Fruit fly (Drosophila melanogaster) whole organism, embryonic: ENCODE data around the gene CG13670.

Experiments
- Asciz ChIP-seq: fragments of 200-800 bp; sonication (Bioruptor generic); optimal IDR thresholded peaks from 2 replicates; lab custom pipeline; 2017; ENCODE audit warnings: missing biosample characterization, mild to moderate bottlenecking, missing genetic modification characterization, missing genetic modification reagents
- Blimp-1 ChIP-seq: fragments of 200-800 bp; sonication (Bioruptor generic); optimal IDR thresholded peaks from 3 replicates; lab custom pipeline; 2018; ENCODE audit warnings: missing biosample characterization, missing genetic modification characterization, mild to moderate bottlenecking, moderate library complexity, missing genetic modification reagents
- Bteb2 ChIP-seq: fragments of 200-800 bp; sonication (Bioruptor generic); optimal IDR thresholded peaks from 2 replicates; lab custom pipeline; 2016; ENCODE audit warnings: missing biosample characterization, missing genetic modification characterization
- CG10267 ChIP-seq: fragments of 200-800 bp; sonication (Bioruptor generic); optimal IDR thresholded peaks from 2 replicates; lab custom pipeline; 2018; ENCODE audit warnings: missing biosample characterization, mild to moderate bottlenecking, missing genetic modification characterization, moderate library complexity
- CG10654 ChIP-seq: fragments of 200-800 bp; sonication (Bioruptor generic); optimal IDR thresholded peaks from 2 replicates; lab custom pipeline; 2016; ENCODE audit warnings: missing biosample characterization, missing genetic modification characterization
- CG12155 ChIP-seq: fragments of 200-800 bp; sonication (Bioruptor generic); optimal IDR thresholded peaks from 3 replicates; lab custom pipeline; 2016; ENCODE audit warnings: missing biosample characterization, missing genetic modification characterization
- CG12236 ChIP-seq: fragments of 200-800 bp; sonication (Bioruptor generic); optimal IDR thresholded peaks from 2 replicates; lab custom pipeline; 2016; ENCODE audit warnings: missing biosample characterization, missing genetic modification characterization
- CG12769 ChIP-seq: fragments of 200-800 bp; sonication (Bioruptor generic); optimal IDR thresholded peaks from 2 replicates; lab custom pipeline; 2019; ENCODE audit warnings: missing biosample characterization, mild to moderate bottlenecking, missing genetic modification characterization, moderate library complexity
- CG14860 ChIP-seq: fragments of 200-800 bp; sonication (Bioruptor generic); IDR thresholded peaks from 3 replicates; pipeline ENCODE4 v1.3.6; 2022; ENCODE audit warnings: missing biosample characterization, missing genetic modification characterization; ENCODE audit not compliant: partially characterized antibody
- CG1529 ChIP-seq: fragments of 200-800 bp; sonication (Bioruptor generic); optimal IDR thresholded peaks from 3 replicates; lab custom pipeline; 2018; ENCODE audit warnings: missing biosample characterization, missing genetic modification characterization
- CG17328 ChIP-seq: fragments of 200-800 bp; sonication (Bioruptor generic); IDR thresholded peaks from 2 replicates; pipeline ENCODE4 v1.3.6; 2022; ENCODE audit warnings: missing biosample characterization, missing genetic modification characterization
- CG17829 ChIP-seq: fragments of 200-800 bp; optimal IDR thresholded peaks from 2 replicates; lab custom pipeline; 2019; ENCODE audit warnings: missing biosample characterization, mild to moderate bottlenecking, missing genetic modification characterization, moderate library complexity
- CG18619 ChIP-seq: fragments of 200-800 bp; sonication (Bioruptor generic); optimal IDR thresholded peaks from 3 replicates; lab custom pipeline; 2017; ENCODE audit warnings: missing biosample characterization, mild to moderate bottlenecking, missing genetic modification characterization
- CG2678 ChIP-seq: fragments of 200-800 bp; sonication (Bioruptor generic); optimal IDR thresholded peaks from 3 replicates; lab custom pipeline; 2019; ENCODE audit warnings: missing biosample characterization, mild to moderate bottlenecking, missing genetic modification characterization, moderate library complexity
- CG2875 ChIP-seq: fragments of 200-800 bp; sonication (Bioruptor generic); optimal IDR thresholded peaks from 2 replicates; lab custom pipeline; 2017; ENCODE audit warnings: missing biosample characterization, mild to moderate bottlenecking, missing genetic modification characterization, missing genetic modification reagents
- CG3281 ChIP-seq: fragments of 200-800 bp; sonication (Bioruptor generic); optimal IDR thresholded peaks from 3 replicates; lab custom pipeline; 2017; ENCODE audit warnings: missing biosample characterization, mild to moderate bottlenecking, missing genetic modification characterization
- CG42726 ChIP-seq: fragments of 200-800 bp; sonication (Bioruptor generic); IDR thresholded peaks from 2 replicates; pipeline ENCODE4 v1.3.6; 2022; ENCODE audit warnings: missing biosample characterization, missing genetic modification characterization; ENCODE audit not compliant: partially characterized antibody
- CG43689 ChIP-seq: fragments of 200-800 bp; sonication (Bioruptor generic); IDR thresholded peaks from 2 replicates; pipeline ENCODE4 v1.3.6; 2022; ENCODE audit warnings: missing biosample characterization, missing genetic modification characterization
- CG8924 ChIP-seq: fragments of 200-800 bp; optimal IDR thresholded peaks from 3 replicates; lab custom pipeline; 2019; ENCODE audit warnings: missing biosample characterization, mild to moderate bottlenecking, missing genetic modification characterization, moderate library complexity
- Doc2 ChIP-seq: fragments of 200-800 bp; sonication (Bioruptor generic); IDR thresholded peaks from 2 replicates; pipeline ENCODE4 v1.3.6; 2022; ENCODE audit warnings: missing biosample characterization, missing genetic modification characterization
- Dp ChIP-seq: fragments of 200-800 bp; sonication (Bioruptor generic); optimal IDR thresholded peaks from 2 replicates; lab custom pipeline; 2018; ENCODE audit warnings: missing biosample characterization, mild to moderate bottlenecking, missing genetic modification characterization, moderate library complexity
- Ets65A ChIP-seq: fragments of 200-800 bp; sonication (Bioruptor generic); peaks from one replicate; lab custom pipeline; 2016; ENCODE audit warnings: missing biosample characterization, missing genetic modification characterization
- H2.0 ChIP-seq: fragments of 200-800 bp; sonication (Bioruptor generic); IDR thresholded peaks from 2 replicates; pipeline ENCODE4 v1.3.6; 2022; ENCODE audit warnings: missing biosample characterization, missing genetic modification characterization
- Hmx ChIP-seq: fragments of 200-800 bp; sonication (Bioruptor generic); optimal IDR thresholded peaks from 2 replicates; lab custom pipeline; 2016; ENCODE audit warnings: missing biosample characterization, missing genetic modification characterization
- Hr3 ChIP-seq: fragments of 200-800 bp; sonication (Bioruptor generic); optimal IDR thresholded peaks from 3 replicates; lab custom pipeline; 2016; ENCODE audit warnings: missing biosample characterization, missing genetic modification characterization
- MTF-1 ChIP-seq: fragments of 200-800 bp; sonication (Bioruptor generic); optimal IDR thresholded peaks from 2 replicates; lab custom pipeline; 2018; ENCODE audit warnings: missing biosample characterization, mild to moderate bottlenecking, missing genetic modification characterization, borderline replicate concordance
- Med ChIP-seq: fragments of 200-800 bp; sonication (Bioruptor generic); peaks from one replicate; lab custom pipeline; 2016; ENCODE audit warnings: missing biosample characterization, missing genetic modification characterization, mild to moderate bottlenecking, inconsistent platforms, moderate library complexity
- Meics ChIP-seq: fragments of 200-800 bp; sonication (Bioruptor generic); optimal IDR thresholded peaks from 2 replicates; lab custom pipeline; 2017; ENCODE audit warnings: missing biosample characterization, mild to moderate bottlenecking, missing genetic modification characterization
- ac ChIP-seq: fragments of 200-800 bp; sonication (Bioruptor generic); optimal IDR thresholded peaks from 3 replicates; lab custom pipeline; 2017; ENCODE audit warnings: missing biosample characterization, mild to moderate bottlenecking, missing genetic modification characterization
- bcd ChIP-seq: fragments of 200-800 bp; sonication (Bioruptor generic); optimal IDR thresholded peaks from 2 replicates; lab custom pipeline; 2017; ENCODE audit warnings: missing biosample characterization, mild to moderate bottlenecking, missing genetic modification characterization
- bigmax ChIP-seq: fragments of 200-800 bp; sonication (Bioruptor generic); optimal IDR thresholded peaks from 2 replicates; lab custom pipeline; 2018; ENCODE audit warnings: missing biosample characterization, mild to moderate bottlenecking, missing genetic modification characterization
- btn ChIP-seq: fragments of 200-800 bp; sonication (Bioruptor generic); optimal IDR thresholded peaks from 2 replicates; lab custom pipeline; 2016; ENCODE audit warnings: missing biosample characterization, missing genetic modification characterization
- cad ChIP-seq: fragments of >200 bp; optimal IDR thresholded peaks from 2 replicates; lab custom pipeline; 2017; ENCODE audit warnings: missing biosample characterization, missing genetic modification characterization
- chm ChIP-seq: fragments of 200-800 bp; sonication (Bioruptor generic); IDR thresholded peaks from 2 replicates; pipeline ENCODE4 v1.3.6; 2022; ENCODE audit warnings: missing biosample characterization, missing genetic modification characterization
- emc ChIP-seq: fragments of 200-800 bp; sonication (Bioruptor generic); optimal IDR thresholded peaks from 2 replicates; lab custom pipeline; 2016; ENCODE audit warnings: missing biosample characterization, missing genetic modification characterization
- ems ChIP-seq: fragments of 200-800 bp; sonication (Bioruptor generic); optimal IDR thresholded peaks from 3 replicates; lab custom pipeline; 2016; ENCODE audit warnings: missing biosample characterization, missing genetic modification characterization
- fd64A ChIP-seq: fragments of 200-800 bp; sonication (Bioruptor generic); optimal IDR thresholded peaks from 3 replicates; lab custom pipeline; 2018; ENCODE audit warnings: missing biosample characterization, mild to moderate bottlenecking, missing genetic modification characterization
- fd96Cb ChIP-seq: fragments of 200-800 bp; sonication (Bioruptor generic); optimal IDR thresholded peaks from 2 replicates; lab custom pipeline; 2018; ENCODE audit warnings: missing biosample characterization, mild to moderate bottlenecking, missing genetic modification characterization, moderate library complexity
- gro ChIP-seq: fragments of 200-800 bp; sonication (Bioruptor generic); optimal IDR thresholded peaks from 2 replicates; lab custom pipeline; 2016; ENCODE audit warnings: missing biosample characterization, missing genetic modification characterization
- gsb ChIP-seq: fragments of 200-800 bp; sonication (Bioruptor generic); IDR thresholded peaks from 2 replicates; pipeline ENCODE4 v1.3.6; 2022; ENCODE audit warnings: missing biosample characterization, missing genetic modification characterization
- gsb-n ChIP-seq: fragments of 200-800 bp; sonication (Bioruptor generic); optimal IDR thresholded peaks from 3 replicates; lab custom pipeline; 2018; ENCODE audit warnings: missing biosample characterization, mild to moderate bottlenecking, missing genetic modification characterization
- ken ChIP-seq: fragments of 200-800 bp; sonication (Bioruptor generic); IDR thresholded peaks from 3 replicates; pipeline ENCODE4 v1.3.6; 2022; ENCODE audit warnings: missing biosample characterization, missing genetic modification characterization
- lmd ChIP-seq: fragments of 200-800 bp; sonication (Bioruptor generic); IDR thresholded peaks from 2 replicates; pipeline ENCODE4 v1.3.6; 2022; ENCODE audit warnings: missing biosample characterization, missing genetic modification characterization
- lov ChIP-seq, 2 experiments: fragments of 200-800 bp in 1 of 2; fragments of >200 bp in 1 of 2; sonication (Bioruptor generic) in 1 of 2; IDR thresholded peaks in 1 of 2; optimal IDR thresholded peaks in 1 of 2; 2 replicates in 1 of 2; 3 replicates in 1 of 2; pipeline versions ENCODE4 v1.3.6 to Lab custom; 2017 to 2022; ENCODE audit warnings: missing biosample characterization in 1 of 2, missing genetic modification characterization in 1 of 2
- nom ChIP-seq: fragments of 200-800 bp; sonication (Bioruptor generic); optimal IDR thresholded peaks from 2 replicates; lab custom pipeline; 2017; ENCODE audit warnings: missing biosample characterization, missing genetic modification characterization, mild to moderate bottlenecking, moderate library complexity, missing genetic modification reagents
- otp ChIP-seq: fragments of 200-800 bp; sonication (Bioruptor generic); IDR thresholded peaks from 3 replicates; pipeline ENCODE4, ENCODE4 v1.3.6; 2022; ENCODE audit warnings: missing biosample characterization, missing genetic modification characterization
- sim ChIP-seq: fragments of 200-800 bp; sonication (Bioruptor generic); IDR thresholded peaks from 2 replicates; pipeline ENCODE4 v1.3.6; 2022; ENCODE audit warnings: missing biosample characterization, missing genetic modification characterization
- zen ChIP-seq: fragments of 200-800 bp; sonication (Bioruptor generic); optimal IDR thresholded peaks from 3 replicates; lab custom pipeline; 2018; ENCODE audit warnings: missing biosample characterization, mild to moderate bottlenecking, missing genetic modification characterization, moderate library complexity

The CG13670 gene

dm6 chr3L:8299224-8300130, 21.1 kb upstream of the CG13670 start, which contains the start of the genes Arl5 and CG13671 (continued):
- TF ChIP-seq Blimp-1 (GFP tag; lab: Kevin White, UChicago) (peak; percentile 76), CG42726 (GFP tag; lab: Robert Waterston, UW) (no peak; the same call in 1 of the 2 replicates), ken (GFP tag; lab: Robert Waterston, UW) (peak; percentile 83), Dp (GFP tag; lab: Kevin White, UChicago) (peak; percentile 44), Bteb2 (GFP tag; lab: Kevin White, UChicago) (peak; percentile 34), Doc2 (GFP tag; lab: Robert Waterston, UW) (no peak), gsb (GFP tag; lab: Robert Waterston, UW) (no peak), CG17328 (GFP tag; lab: Robert Waterston, UW) (peak; percentile 83), Ets65A (GFP tag; lab: Kevin White, UChicago) (peak; percentile 89), otp (GFP tag; lab: Robert Waterston, UW) (peak; percentile 87), CG10267 (tag; lab: Kevin White, UChicago) (peak; percentile 97), fd64A (GFP tag; lab: Kevin White, UChicago) (no peak), MTF-1 (GFP tag; lab: Kevin White, UChicago) (no peak), lov (optimal IDR thresholded peaks at IDR 0.05; lab: Kevin White, UChicago) (no peak), lov (GFP tag; IDR thresholded peaks at IDR 0.05; lab: Robert Waterston, UW) (no peak), CG1529 (peak; percentile 10), CG12236 (peak; percentile 5), emc (GFP tag; lab: Kevin White, UChicago) (no peak), btn (GFP tag; lab: Kevin White, UChicago) (peak; percentile 28), CG43689 (GFP tag; lab: Robert Waterston, UW) (peak; percentile 41; the same call in 1 of the 2 replicates), ac (no peak), bigmax (no peak), CG17829 (peak; percentile 79), sim (GFP tag; lab: Robert Waterston, UW) (0 out of 2 replicates have a peak, but pooled peaks have one; percentile 30), ems (GFP tag; lab: Kevin White, UChicago) (peak; percentile 53), CG12155 (GFP tag; lab: Kevin White, UChicago) (peak; percentile 88), gsb-n (tag; lab: Kevin White, UChicago) (peak; percentile 76), H2.0 (GFP tag; lab: Robert Waterston, UW) (peak; percentile 76), CG3281 (GFP tag; lab: Kevin White, UChicago) (peak; percentile 72), nom (peak; percentile 1), fd96Cb (tag; lab: Kevin White, UChicago) (peak; percentile 67), CG10654 (GFP tag; lab: Kevin White, UChicago) (peak; percentile 80), CG8924 (peak; percentile 66), CG18619 (peak; percentile 69), Asciz (GFP tag; lab: Kevin White, UChicago) (peak; percentile 61), Hmx (peak; percentile 25), zen (tag; lab: Kevin White, UChicago) (peak; percentile 90), CG14860 (GFP tag; lab: Robert Waterston, UW) (peak; percentile 62; the same call in 2 of the 3 replicates), bcd (GFP tag; lab: Kevin White, UChicago) (peak; percentile 78), chm (GFP tag; lab: Robert Waterston, UW) (peak; percentile 64), lmd (GFP tag; lab: Robert Waterston, UW) (peak; percentile 63), Med (GFP tag; lab: Kevin White, UChicago) (peak; percentile 92), Hr3 (GFP tag; lab: Kevin White, UChicago) (peak; percentile 86), cad (GFP tag; lab: Kevin White, UChicago) (no peak), CG12769 (tag; lab: Kevin White, UChicago) (peak; percentile 20), gro (GFP tag; lab: Kevin White, UChicago) (peak; percentile 27), Meics (GFP tag; lab: Kevin White, UChicago) (peak; percentile 71), CG2678 (tag; lab: Kevin White, UChicago) (no peak), CG2875 (GFP tag; lab: Kevin White, UChicago) (peak; percentile 50)
